Worm (Caenorhabditis elegans) whole organism, early embryonic: ENCODE data around the gene fbxa-208.
"Not testable (repeated sequence)": the region's sequence is repeated elsewhere in the genome, so short reads cannot be mapped to it uniquely, and the experiment has no call there.

Experiments
- B0310.2 ChIP-seq: sonication (generic microtip); optimal IDR thresholded peaks from 2 replicates; lab custom pipeline; 2016; ENCODE audit warnings: mild to moderate bottlenecking, missing genetic modification characterization, missing compliant biosample characterization
- F13C5.2 ChIP-seq: sonication (generic microtip); optimal IDR thresholded peaks from 2 replicates; lab custom pipeline; 2017; ENCODE audit warnings: mild to moderate bottlenecking, missing genetic modification characterization, inconsistent platforms, missing compliant biosample characterization
- aly-1 ChIP-seq: sonication (generic microtip); optimal IDR thresholded peaks from 2 replicates; lab custom pipeline; 2016; ENCODE audit warnings: missing genetic modification characterization, missing compliant biosample characterization
- ama-1 ChIP-seq: fragments of 150-350 bp; optimal IDR thresholded peaks from 2 replicates; lab custom pipeline; 2014
- ceh-13 ChIP-seq: fragments of 200-800 bp; sonication (Bioruptor generic); optimal IDR thresholded peaks from 2 replicates; lab custom pipeline; 2018; ENCODE audit warnings: mild to moderate bottlenecking, missing genetic modification characterization, missing compliant biosample characterization
- ceh-36 ChIP-seq: sonication (generic microtip); optimal IDR thresholded peaks from 2 replicates; lab custom pipeline; 2016; ENCODE audit warnings: missing genetic modification characterization, inconsistent platforms, missing compliant biosample characterization
- ets-7 ChIP-seq: sonication (generic microtip); optimal IDR thresholded peaks from 2 replicates; lab custom pipeline; 2016; ENCODE audit warnings: missing genotype, missing genetic modification characterization, missing compliant biosample characterization
- flt-1 ChIP-seq: fragments of 200-800 bp; sonication (Bioruptor generic); IDR thresholded peaks from 2 replicates; pipeline ENCODE4 v1.3.6; 2022; ENCODE audit warnings: missing genetic modification characterization, missing compliant biosample characterization
- hmbx-1 ChIP-seq: sonication (generic microtip); optimal IDR thresholded peaks from 2 replicates; lab custom pipeline; 2016; ENCODE audit warnings: mild to moderate bottlenecking, missing genetic modification characterization, missing compliant biosample characterization
- hmg-4 ChIP-seq: fragments of 200-800 bp; sonication (Bioruptor generic); optimal IDR thresholded peaks from 2 replicates; lab custom pipeline; 2018; ENCODE audit warnings: mild to moderate bottlenecking, missing genetic modification characterization, missing compliant biosample characterization
- hnd-1 ChIP-seq: sonication (generic microtip); optimal IDR thresholded peaks from 2 replicates; lab custom pipeline; 2016; ENCODE audit warnings: missing genetic modification characterization, missing compliant biosample characterization
- pes-1 ChIP-seq: fragments of 200-800 bp; sonication (Bioruptor generic); IDR thresholded peaks from 2 replicates; pipeline ENCODE4 v1.3.6; 2022; ENCODE audit warnings: missing genetic modification reagents, missing genetic modification characterization, missing compliant biosample characterization
- scrt-1 ChIP-seq: fragments of 200-800 bp; sonication (Bioruptor generic); IDR thresholded peaks from 2 replicates; pipeline ENCODE4 v1.3.6; 2022; ENCODE audit warnings: missing genetic modification characterization, missing compliant biosample characterization
- sea-1 ChIP-seq: fragments of 200-800 bp; sonication (Bioruptor generic); conservative IDR thresholded peaks from 2 replicates; pipeline ENCODE4 v1.3.6; 2022; ENCODE audit warnings: missing genetic modification characterization, missing compliant biosample characterization
- tbx-11 ChIP-seq: fragments of 200-800 bp; sonication (Bioruptor generic); IDR thresholded peaks from 2 replicates; pipeline ENCODE4 v1.3.6; 2022; ENCODE audit warnings: missing genetic modification characterization, missing compliant biosample characterization
- tbx-37 ChIP-seq: fragments of 200-800 bp; sonication (Bioruptor generic); conservative IDR thresholded peaks from 2 replicates; pipeline ENCODE4 v1.3.6; 2022; ENCODE audit warnings: missing genetic modification reagents, missing genetic modification characterization, missing compliant biosample characterization
- tra-4 ChIP-seq: sonication (generic microtip); optimal IDR thresholded peaks from 2 replicates; lab custom pipeline; 2017; ENCODE audit warnings: missing genetic modification characterization, missing compliant biosample characterization

Gene fbxa-208

DNA sequence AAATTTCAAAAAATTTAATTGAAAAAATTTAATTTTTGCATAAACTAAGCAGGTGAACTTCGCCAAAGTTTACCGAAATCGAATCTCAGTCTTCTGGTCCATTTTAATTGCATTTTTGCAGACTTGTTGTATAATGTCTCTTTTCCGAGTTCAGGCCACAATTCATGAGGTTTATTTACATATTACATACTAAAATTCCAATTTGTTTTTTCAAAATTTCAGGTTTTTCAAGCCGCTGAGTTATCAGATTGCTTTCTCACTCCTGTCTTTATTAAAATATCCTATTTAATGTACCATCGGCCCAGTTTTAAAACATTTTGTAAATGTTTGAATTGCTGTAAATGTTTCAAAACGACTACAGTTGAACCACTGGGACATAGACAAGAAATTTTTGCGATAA lies at the start of gene fbxa-208:
fbxa-208 (plus strand) TSS at position 301 of the 400 bp plus-strand sequence.
- not testable (repeated sequence) for TF ChIP-seq pes-1 (GFP tag; lab: Robert Waterston, UW); aly-1 (tag; lab: Kevin White, UChicago); hmbx-1

- TF ChIP-seq F13C5.2 (tag; lab: Kevin White, UChicago) (no peak), tra-4 (no peak), tbx-37 (no peak), ceh-36 (tag; lab: Kevin White, UChicago) (no peak), sea-1 (no peak), tbx-11 (GFP tag; lab: Robert Waterston, UW) (no peak), flt-1 (GFP tag; lab: Robert Waterston, UW) (no peak), hmg-4 (GFP tag; lab: Kevin White, UChicago) (no peak), pes-1 (GFP tag; lab: Robert Waterston, UW) (no peak), ama-1 (lab: Kevin White, UChicago) (no peak), ets-7 (tag; lab: Kevin White, UChicago) (no peak), aly-1 (tag; lab: Kevin White, UChicago) (no peak), hmbx-1 (no peak), hnd-1 (tag; lab: Kevin White, UChicago) (no peak), scrt-1 (GFP tag; lab: Robert Waterston, UW) (no peak), ceh-13 (GFP tag; lab: Kevin White, UChicago) (no peak), B0310.2 (no peak)
Measured at ce11 chrIII:1207027-1207426, 49.6 kb upstream of the fbxa-208 start.

DNA sequence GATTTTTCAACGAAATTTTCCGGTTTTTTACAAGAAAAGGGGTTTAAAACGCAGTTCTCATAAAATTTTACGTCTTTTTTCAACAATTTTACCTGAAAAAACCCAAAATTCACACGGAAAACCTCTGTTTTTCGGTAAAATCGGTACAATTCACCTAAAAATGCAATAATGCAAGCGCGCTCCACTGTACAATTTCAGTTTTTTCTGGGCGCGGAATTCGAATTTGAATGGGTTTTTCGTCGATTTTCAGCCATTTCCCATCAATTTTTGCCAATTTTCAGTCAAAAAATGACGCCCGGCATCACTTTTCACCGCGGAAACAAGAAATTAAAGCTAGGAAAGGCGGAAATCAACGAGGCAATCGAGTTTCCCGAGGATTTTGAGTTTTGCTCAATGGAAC lies 48.8 kb upstream of the fbxa-208 start, which contains the start of gene orc-3:
orc-3 (plus strand) TSS at position 282 of the 400 bp plus-strand sequence.
- TF ChIP-seq F13C5.2 (tag; lab: Kevin White, UChicago) (no peak), hmg-4 (GFP tag; lab: Kevin White, UChicago) (no peak), tbx-37 (no peak), pes-1 (GFP tag; lab: Robert Waterston, UW) (no peak), sea-1 (no peak), ama-1 (lab: Kevin White, UChicago) (no peak), ceh-13 (GFP tag; lab: Kevin White, UChicago) (no peak), tbx-11 (GFP tag; lab: Robert Waterston, UW) (no peak), ceh-36 (tag; lab: Kevin White, UChicago) (no peak), B0310.2 (no peak), aly-1 (tag; lab: Kevin White, UChicago) (no peak), hmbx-1 (no peak), hnd-1 (tag; lab: Kevin White, UChicago) (no peak), scrt-1 (GFP tag; lab: Robert Waterston, UW) (no peak), tra-4 (no peak), flt-1 (GFP tag; lab: Robert Waterston, UW) (no peak), ets-7 (tag; lab: Kevin White, UChicago) (no peak)

DNA sequence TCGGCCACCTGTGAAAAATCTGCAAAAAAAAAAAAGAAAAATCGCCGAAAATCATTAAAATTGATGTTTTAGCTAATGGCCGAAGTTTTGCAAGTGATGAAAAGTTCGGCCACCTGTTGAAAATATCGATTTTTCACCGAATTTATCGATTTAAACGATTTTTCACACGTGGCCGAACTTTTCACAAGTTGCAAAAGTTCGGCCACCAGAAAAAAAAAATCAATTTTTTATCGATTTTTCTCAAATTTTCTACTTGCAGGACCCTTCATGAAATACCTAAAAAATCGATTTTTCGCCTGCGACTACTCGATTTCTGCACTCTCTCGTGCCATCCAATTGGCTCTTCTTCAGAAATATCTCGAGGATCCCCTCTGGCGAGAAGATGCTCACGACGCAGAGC lies 46.0 kb upstream of the fbxa-208 start:
- TF ChIP-seq F13C5.2 (tag; lab: Kevin White, UChicago) (no peak), hmg-4 (GFP tag; lab: Kevin White, UChicago) (no peak), ceh-36 (tag; lab: Kevin White, UChicago) (no peak), ets-7 (tag; lab: Kevin White, UChicago) (no peak), ama-1 (lab: Kevin White, UChicago) (no peak)

- TF ChIP-seq aly-1 (tag; lab: Kevin White, UChicago) (no peak), hmbx-1 (no peak), ceh-13 (GFP tag; lab: Kevin White, UChicago) (no peak), sea-1 (no peak), scrt-1 (GFP tag; lab: Robert Waterston, UW) (no peak), ceh-36 (tag; lab: Kevin White, UChicago) (no peak), ama-1 (lab: Kevin White, UChicago) (no peak)
Measured at ce11 chrIII:1214121-1214673, 42.4 kb upstream of the fbxa-208 start.

- no peak for TF ChIP-seq pes-1 (GFP tag; lab: Robert Waterston, UW)
- TF ChIP-seq sea-1, result no peak
- no peak for TF ChIP-seq B0310.2
- no peak for TF ChIP-seq F13C5.2 (tag; lab: Kevin White, UChicago)
- TF ChIP-seq tbx-11 (GFP tag; lab: Robert Waterston, UW), result no peak
- TF ChIP-seq hmbx-1, result no peak
- TF ChIP-seq scrt-1 (GFP tag; lab: Robert Waterston, UW), result no peak
- TF ChIP-seq ceh-13 (GFP tag; lab: Kevin White, UChicago), result no peak
- TF ChIP-seq flt-1 (GFP tag; lab: Robert Waterston, UW), result no peak
- no peak for TF ChIP-seq tra-4
- no peak for TF ChIP-seq ama-1 (lab: Kevin White, UChicago)
- no peak for TF ChIP-seq hnd-1 (tag; lab: Kevin White, UChicago)
- TF ChIP-seq hmg-4 (GFP tag; lab: Kevin White, UChicago), result no peak
- TF ChIP-seq ceh-36 (tag; lab: Kevin White, UChicago), result no peak
Measured at ce11 chrIII:1214680-1215079, 41.9 kb upstream of the fbxa-208 start, which contains the start of gene Y119D3B.21. Y119D3B.21 (plus strand) TSS chrIII:1215000.

- TF ChIP-seq hmbx-1 (no peak), scrt-1 (GFP tag; lab: Robert Waterston, UW) (no peak), tra-4 (no peak), hmg-4 (GFP tag; lab: Kevin White, UChicago) (no peak), ama-1 (lab: Kevin White, UChicago) (no peak), tbx-37 (no peak), ceh-13 (GFP tag; lab: Kevin White, UChicago) (no peak), B0310.2 (no peak), ceh-36 (tag; lab: Kevin White, UChicago) (no peak), F13C5.2 (tag; lab: Kevin White, UChicago) (no peak), ets-7 (tag; lab: Kevin White, UChicago) (no peak), sea-1 (no peak), flt-1 (GFP tag; lab: Robert Waterston, UW) (no peak), pes-1 (GFP tag; lab: Robert Waterston, UW) (no peak), hnd-1 (tag; lab: Kevin White, UChicago) (no peak), aly-1 (tag; lab: Kevin White, UChicago) (no peak)
Measured at ce11 chrIII:1216096-1216495, 40.5 kb upstream of the fbxa-208 start.
